Worm (Caenorhabditis elegans) whole organism, L4 larva: ENCODE measurements around the gene sprr-2.

Experiments used
- nhr-77 ChIP-seq: fragments of 150-350 bp; optimal IDR thresholded peaks from 2 replicates; lab custom pipeline; 2014; ENCODE audit warnings: missing biosample characterization, missing genetic modification characterization
- pha-4 ChIP-seq, 2 experiments: fragments of 150-350 bp in 1 of 2; fragments of 200-800 bp in 1 of 2; sonication (Bioruptor generic) in 1 of 2; IDR thresholded peaks in 1 of 2; optimal IDR thresholded peaks in 1 of 2; 2 replicates each; pipeline versions ENCODE4 v1.3.6 to Lab custom; 2014 to 2022; ENCODE audit warnings: missing genetic modification characterization in 2 of 2, missing genetic modification reagents in 2 of 2, missing biosample characterization in 1 of 2, missing compliant biosample characterization in 1 of 2
- spr-1 ChIP-seq: sonication (generic microtip); optimal IDR thresholded peaks from 2 replicates; lab custom pipeline; 2016; ENCODE audit warnings: mild to moderate bottlenecking, missing genetic modification characterization, missing compliant biosample characterization

DNA sequence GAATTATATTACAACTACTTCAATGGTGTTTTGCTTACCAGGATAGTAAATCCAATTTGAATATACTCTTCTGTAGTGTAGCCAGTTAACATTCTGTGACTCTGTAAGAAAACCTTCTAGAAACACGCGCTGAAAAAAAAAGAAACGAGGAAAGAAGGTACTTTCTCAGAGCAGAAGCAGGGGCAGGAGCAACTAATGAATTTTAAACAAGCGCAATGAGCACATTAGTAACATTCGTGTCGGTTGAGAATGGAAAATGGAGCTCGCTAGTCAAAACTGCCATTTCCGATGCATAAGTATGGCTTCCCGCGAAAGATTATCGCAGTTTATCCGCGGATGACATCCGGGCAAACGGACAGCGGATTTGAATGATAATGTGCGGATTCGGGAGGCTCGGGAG, 41.3 kb upstream of the sprr-2 start, which contains the start of gene C05G5.3:
- TF ChIP-seq spr-1 (tag; lab: Kevin White, UChicago) (no peak), pha-4 (GFP tag; IDR thresholded peaks at IDR 0.05; lab: Robert Waterston, UW) (no peak), pha-4 (tag; optimal IDR thresholded peaks at IDR 0.05; lab: Kevin White, UChicago) (no peak), nhr-77 (tag; lab: Kevin White, UChicago) (no peak)
